Worm (Caenorhabditis elegans) whole organism, mixed stage, embryonic: ENCODE data around the gene ceh-48.
"Not testable (repeated sequence)": the region's sequence is repeated elsewhere in the genome, so short reads cannot be mapped to it uniquely, and the experiment has no call there.

ENCODE experiments used
- elt-1 ChIP-seq: sonication (generic microtip); optimal IDR thresholded peaks from 2 replicates; lab custom pipeline; 2017; ENCODE audit warnings: missing genetic modification characterization, mild to moderate bottlenecking, missing compliant biosample characterization, antibody characterized with exemption, moderate library complexity, borderline replicate concordance; ENCODE audit not compliant: insufficient read depth
- elt-3 ChIP-seq: fragments of 150-350 bp; optimal IDR thresholded peaks from 2 replicates; lab custom pipeline; 2014; ENCODE audit warnings: missing biosample characterization, missing genetic modification characterization
- hlh-1 ChIP-seq: fragments of 150-350 bp; optimal IDR thresholded peaks from 2 replicates; lab custom pipeline; 2014; ENCODE audit warnings: missing biosample characterization, missing genetic modification reagents, missing genetic modification characterization
- lin-13 ChIP-seq: fragments of 150-350 bp; optimal IDR thresholded peaks from 2 replicates; lab custom pipeline; 2014; ENCODE audit warnings: missing biosample characterization, missing genetic modification characterization
- lin-32 ChIP-seq: fragments of 200-800 bp; sonication (Bioruptor generic); optimal IDR thresholded peaks from 2 replicates; lab custom pipeline; 2018; ENCODE audit warnings: mild to moderate bottlenecking, missing genetic modification characterization, missing compliant biosample characterization
- nhr-12 ChIP-seq: fragments of 150-350 bp; optimal IDR thresholded peaks from 2 replicates; lab custom pipeline; 2014; ENCODE audit warnings: missing biosample characterization, missing genetic modification characterization
- nhr-237 ChIP-seq: fragments of 150-350 bp; optimal IDR thresholded peaks from 2 replicates; lab custom pipeline; 2014; ENCODE audit warnings: missing biosample characterization, missing genetic modification characterization
- nhr-28 ChIP-seq: fragments of 150-350 bp; optimal IDR thresholded peaks from 2 replicates; lab custom pipeline; 2014; ENCODE audit warnings: missing biosample characterization, missing genetic modification characterization
- sem-2 ChIP-seq: fragments of 200-800 bp; sonication (Bioruptor generic); optimal IDR thresholded peaks from 2 replicates; lab custom pipeline; 2018; ENCODE audit warnings: mild to moderate bottlenecking, missing genetic modification characterization, missing compliant biosample characterization
- unc-39 ChIP-seq: fragments of 150-350 bp; optimal IDR thresholded peaks from 2 replicates; lab custom pipeline; 2014; ENCODE audit warnings: missing biosample characterization, missing genetic modification characterization
- unc-62 ChIP-seq: fragments of 150-350 bp; optimal IDR thresholded peaks from 2 replicates; lab custom pipeline; 2014; ENCODE audit warnings: missing biosample characterization, missing genetic modification reagents, missing genetic modification characterization

- not testable (repeated sequence) for TF ChIP-seq nhr-237 (tag; lab: Kevin White, UChicago); elt-3 (tag; lab: Kevin White, UChicago); elt-1 (tag; lab: Kevin White, UChicago); unc-62 (GFP tag; lab: Kevin White, UChicago); lin-32; unc-39; nhr-12 (tag; lab: Kevin White, UChicago); sem-2 (GFP tag; lab: Kevin White, UChicago); hlh-1; lin-13 (tag; lab: Kevin White, UChicago); nhr-28 (tag; lab: Kevin White, UChicago)
Measured at ce11 chrIV:6827477-6827876, 15.6 kb downstream of the ceh-48 start, which contains the start of gene H20E11.2.
